Worm (Caenorhabditis elegans) whole organism, L1 larva: ENCODE results near the gene sma-10.

Experiments
- C04F5.9 ChIP-seq: sonication (generic microtip); optimal IDR thresholded peaks from 2 replicates; lab custom pipeline; 2016; ENCODE audit warnings: missing genetic modification characterization, missing compliant biosample characterization
- aha-1 ChIP-seq: fragments of 150-350 bp; optimal IDR thresholded peaks from 2 replicates; lab custom pipeline; 2014; ENCODE audit warnings: missing biosample characterization, missing genetic modification characterization
- blmp-1 ChIP-seq: fragments of 150-350 bp; optimal IDR thresholded peaks from 2 replicates; lab custom pipeline; 2014; ENCODE audit warnings: missing biosample characterization, missing genetic modification characterization
- ces-1 ChIP-seq: fragments of 150-350 bp; optimal IDR thresholded peaks from 2 replicates; lab custom pipeline; 2014; ENCODE audit warnings: missing biosample characterization, missing genetic modification reagents, missing genetic modification characterization
- dsc-1 ChIP-seq: sonication (generic microtip); optimal IDR thresholded peaks from 2 replicates; lab custom pipeline; 2016; ENCODE audit warnings: mild to moderate bottlenecking, missing genetic modification characterization, missing compliant biosample characterization
- efl-1 ChIP-seq, 4 experiments: fragments of 150-350 bp; optimal IDR thresholded peaks in 3 of 4; peaks in 1 of 4; 1 replicate in 1 of 4; 2 replicates in 3 of 4; lab custom pipeline; 2014; ENCODE audit warnings: missing biosample characterization in 2 of 4, missing genetic modification characterization in 2 of 4, missing genetic modification reagents in 2 of 4
- efl-3 ChIP-seq: fragments of 200-800 bp; sonication (Bioruptor generic); optimal IDR thresholded peaks from 2 replicates; lab custom pipeline; 2018; ENCODE audit warnings: mild to moderate bottlenecking, missing genetic modification characterization, missing compliant biosample characterization
- elt-3 ChIP-seq, 6 experiments: fragments of 150-350 bp in 1 of 6; sonication (generic microtip); optimal IDR thresholded peaks; 2 replicates each; lab custom pipeline; 2017 to 2018; ENCODE audit warnings: missing biosample characterization in 6 of 6, missing genetic modification characterization in 6 of 6, inconsistent platforms in 1 of 6
- fkh-4 ChIP-seq: sonication (generic microtip); optimal IDR thresholded peaks from 2 replicates; lab custom pipeline; 2016; ENCODE audit warnings: missing compliant biosample characterization, missing genetic modification characterization, borderline replicate concordance
- grh-1 ChIP-seq: fragments of 200-800 bp; sonication (Bioruptor generic); IDR thresholded peaks from 2 replicates; pipeline ENCODE4 v1.3.6; 2022; ENCODE audit warnings: missing genetic modification reagents, missing genetic modification characterization, missing compliant biosample characterization
- hlh-17 ChIP-seq: fragments of 200-800 bp; sonication (Bioruptor generic); optimal IDR thresholded peaks from 2 replicates; lab custom pipeline; 2018; ENCODE audit warnings: missing genetic modification characterization, mild to moderate bottlenecking, missing compliant biosample characterization, moderate library complexity, borderline replicate concordance
- lin-14 ChIP-seq: fragments of 200-800 bp; sonication (Bioruptor generic); optimal IDR thresholded peaks from 2 replicates; lab custom pipeline; 2018; ENCODE audit warnings: mild to moderate bottlenecking, missing genetic modification characterization, moderate library complexity, missing compliant biosample characterization
- mdl-1 ChIP-seq, 2 experiments: fragments of 150-350 bp; optimal IDR thresholded peaks; 2 replicates each; lab custom pipeline; 2014 to 2017; ENCODE audit warnings: missing biosample characterization in 2 of 2, missing genetic modification characterization in 2 of 2, inconsistent platforms in 1 of 2
- mep-1 ChIP-seq: fragments of 150-350 bp; optimal IDR thresholded peaks from 2 replicates; lab custom pipeline; 2014; ENCODE audit warnings: missing biosample characterization, missing genetic modification characterization
- nhr-11 ChIP-seq: fragments of 150-350 bp; optimal IDR thresholded peaks from 2 replicates; lab custom pipeline; 2014; ENCODE audit warnings: missing biosample characterization, missing genetic modification characterization
- nhr-47 ChIP-seq: sonication (generic microtip); optimal IDR thresholded peaks from 2 replicates; lab custom pipeline; 2016; ENCODE audit warnings: mild to moderate bottlenecking, missing genetic modification characterization, moderate library complexity, missing compliant biosample characterization
- nhr-76 ChIP-seq: sonication (generic microtip); optimal IDR thresholded peaks from 2 replicates; lab custom pipeline; 2017; ENCODE audit warnings: missing biosample characterization, missing genetic modification characterization
- pag-3 ChIP-seq: sonication (generic microtip); optimal IDR thresholded peaks from 2 replicates; lab custom pipeline; 2017; ENCODE audit warnings: missing genetic modification characterization, mild to moderate bottlenecking, missing compliant biosample characterization, antibody characterized with exemption, borderline replicate concordance; ENCODE audit not compliant: insufficient read depth
- pqm-1 ChIP-seq: sonication (generic microtip); optimal IDR thresholded peaks from 3 replicates; lab custom pipeline; 2017; ENCODE audit warnings: missing biosample characterization, missing genetic modification characterization
- snpc-4 ChIP-seq: fragments of 150-350 bp; optimal IDR thresholded peaks from 2 replicates; lab custom pipeline; 2014; ENCODE audit warnings: missing biosample characterization, missing genetic modification characterization
- tbx-2 ChIP-seq: sonication (generic microtip); optimal IDR thresholded peaks from 2 replicates; lab custom pipeline; 2016; ENCODE audit warnings: missing genetic modification characterization, missing compliant biosample characterization
- unc-130 ChIP-seq: fragments of 150-350 bp; optimal IDR thresholded peaks from 2 replicates; lab custom pipeline; 2017; ENCODE audit warnings: missing biosample characterization, missing genetic modification characterization, inconsistent platforms
- unc-30 ChIP-seq: sonication (generic microtip); optimal IDR thresholded peaks from 2 replicates; lab custom pipeline; 2017; ENCODE audit warnings: missing biosample characterization, missing genetic modification characterization
- unc-86 ChIP-seq: sonication (generic microtip); optimal IDR thresholded peaks from 2 replicates; lab custom pipeline; 2016; ENCODE audit warnings: missing genetic modification characterization, missing compliant biosample characterization

Gene sma-10

DNA sequence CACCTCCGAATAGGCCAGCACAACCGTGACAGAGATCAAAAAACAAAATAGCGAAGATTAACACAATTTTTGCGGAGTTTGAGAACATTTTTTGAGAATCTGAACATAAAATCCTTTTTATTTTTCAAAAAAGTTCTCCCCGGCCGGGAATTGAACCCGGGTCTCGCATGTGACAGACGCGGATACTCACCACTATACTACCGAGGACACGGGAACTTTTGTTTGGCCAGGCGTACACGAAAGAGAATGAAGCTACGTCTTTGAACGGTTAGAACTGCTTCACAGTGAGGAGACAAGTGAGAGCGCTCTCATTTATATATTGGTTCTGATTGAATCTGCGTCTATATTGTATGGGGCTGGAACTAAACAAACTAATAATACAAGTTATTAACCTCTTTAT lies 48.3 kb downstream of the sma-10 start, which contains the start of gene grl-26 (continued):
- no peak for TF ChIP-seq pag-3

ce11 chrIV:324759-325158 lies 50.5 kb downstream of the sma-10 start, which contains the start of gene drl-1:
Gene drl-1 (plus strand): TSS chrIV:325059.
- no peak for TF ChIP-seq nhr-11 (tag; lab: Kevin White, UChicago)
- TF ChIP-seq unc-86 (tag; lab: Kevin White, UChicago): no peak
- TF ChIP-seq dsc-1: no peak
- TF ChIP-seq aha-1: no peak
- no peak for TF ChIP-seq ces-1 (GFP tag; lab: Kevin White, UChicago)
- TF ChIP-seq nhr-47 (tag; lab: Kevin White, UChicago): no peak
- TF ChIP-seq fkh-4 (tag; lab: Kevin White, UChicago): no peak
- TF ChIP-seq snpc-4 (tag; lab: Kevin White, UChicago): no peak
- TF ChIP-seq mdl-1 (tag; optimal IDR thresholded peaks at IDR 0.05; lab: Kevin White, UChicago): no peak
- TF ChIP-seq nhr-76 (tag; lab: Kevin White, UChicago): no peak
- no peak for TF ChIP-seq efl-3 (GFP tag; lab: Kevin White, UChicago)
- no peak for TF ChIP-seq unc-30 (tag; lab: Kevin White, UChicago)
- TF ChIP-seq efl-1 (optimal IDR thresholded peaks at IDR 0.05; lab: Kevin White, UChicago): no peak
- TF ChIP-seq efl-1 (GFP tag; optimal IDR thresholded peaks at IDR 0.05 in 1 of 2; lab: Kevin White, UChicago): no peak
- TF ChIP-seq hlh-17 (GFP tag; lab: Kevin White, UChicago): no peak
- TF ChIP-seq blmp-1 (tag; lab: Kevin White, UChicago): no peak
- no peak for TF ChIP-seq lin-14 (GFP tag; lab: Kevin White, UChicago)
- no peak for TF ChIP-seq unc-130 (tag; lab: Kevin White, UChicago)
- no peak for TF ChIP-seq C04F5.9 (tag; lab: Kevin White, UChicago)
- TF ChIP-seq pqm-1 (tag; lab: Kevin White, UChicago): no peak

- TF ChIP-seq efl-1 (optimal IDR thresholded peaks at IDR 0.05; lab: Kevin White, UChicago) (no peak), efl-1 (GFP tag; optimal IDR thresholded peaks at IDR 0.05 in 1 of 2; lab: Kevin White, UChicago) (no peak)
Observed at ce11 chrIV:325640-326039, 51.4 kb downstream of the sma-10 start.

DNA sequence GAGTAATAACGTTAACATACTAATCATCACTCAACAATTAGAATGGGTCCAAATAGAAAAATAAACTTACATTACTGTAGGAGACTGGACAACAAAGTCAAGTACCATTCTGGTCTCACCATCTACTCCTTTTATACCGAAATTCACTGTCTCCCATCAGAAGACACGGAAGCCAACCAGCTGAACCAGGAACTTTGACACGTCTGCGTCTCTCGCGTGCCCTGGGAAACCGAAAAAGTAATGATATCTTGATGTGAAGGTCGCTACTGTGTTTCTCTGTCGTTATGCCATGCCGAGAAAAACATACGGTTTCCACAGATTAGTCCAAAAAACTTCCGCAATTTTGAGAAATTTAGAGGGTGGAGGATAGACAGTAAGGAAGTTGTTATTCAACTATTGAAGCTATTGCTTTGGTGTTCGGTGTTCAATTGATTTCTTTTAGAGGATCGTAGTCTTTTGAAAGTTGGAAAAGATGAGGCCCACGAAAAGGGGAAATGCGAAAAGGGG lies 52.4 kb downstream of the sma-10 start, which contains the start of gene col-101:
col-101 (minus strand) TSS at position 457 of the 507 bp plus-strand sequence.
- TF ChIP-seq grh-1 (GFP tag; lab: Robert Waterston, UW) (no peak), unc-86 (tag; lab: Kevin White, UChicago) (no peak), tbx-2 (tag; lab: Kevin White, UChicago) (peak; percentile 52), efl-1 (optimal IDR thresholded peaks at IDR 0.05; lab: Kevin White, UChicago) (no peak), efl-1 (GFP tag; optimal IDR thresholded peaks at IDR 0.05 in 1 of 2; lab: Kevin White, UChicago) (peak in 1 of 2 experiments; percentile 75), elt-3 (tag; optimal IDR thresholded peaks at IDR 0.05; lab: Kevin White, UChicago) (peak in 1 of 6 experiments; percentile 28), blmp-1 (tag; lab: Kevin White, UChicago) (peak; percentile 42), mep-1 (tag; lab: Kevin White, UChicago) (peak; percentile 18)
- TF ChIP-seq, all 84 proteins: peak for 5
